Fruit fly (Drosophila melanogaster): ENCODE data around the gene CG4382.

- no peak for TF ChIP-seq Eip93F (GFP tag; optimal IDR thresholded peaks at IDR 0.05)
- peak; percentile 4 for TF ChIP-seq Sox14 (GFP tag; optimal IDR thresholded peaks at IDR 0.05)
- TF ChIP-seq vri (GFP tag; optimal IDR thresholded peaks at IDR 0.05): peak; percentile 84
- TF ChIP-seq Hr39 (GFP tag; optimal IDR thresholded peaks at IDR 0.05): no peak
- no peak for TF ChIP-seq CG11762 (GFP tag; optimal IDR thresholded peaks at IDR 0.05; ENCODE audit: insufficient read depth)
- TF ChIP-seq Met (GFP tag; optimal IDR thresholded peaks at IDR 0.05): peak; percentile 10
- TF ChIP-seq Gug (GFP tag; IDR thresholded peaks at IDR 0.05): no peak
- no peak for TF ChIP-seq CG8632 (GFP tag; optimal IDR thresholded peaks at IDR 0.05)
Observed at dm6 chr2L:9613006-9613690, 12.5 kb upstream of the CG4382 start, which contains the start of gene Trx2.
